Fruit fly (Drosophila melanogaster) whole organism, embryonic: ENCODE results near the gene pyd.
A peak's percentile ranks its signal among the peaks of the same experiment; 100 is the strongest.

Experiments used
- CG10147 ChIP-seq: fragments of 200-800 bp; sonication (Bioruptor generic); optimal IDR thresholded peaks from 2 replicates; lab custom pipeline; 2019; ENCODE audit warnings: missing biosample characterization, mild to moderate bottlenecking, missing genetic modification characterization, moderate library complexity
- CG10209 ChIP-seq: fragments of 200-800 bp; sonication (Bioruptor generic); optimal IDR thresholded peaks from 3 replicates; lab custom pipeline; 2017; ENCODE audit warnings: missing biosample characterization, mild to moderate bottlenecking, missing genetic modification characterization, missing genetic modification reagents
- CG10267 ChIP-seq: fragments of 200-800 bp; sonication (Bioruptor generic); optimal IDR thresholded peaks from 2 replicates; lab custom pipeline; 2018; ENCODE audit warnings: missing biosample characterization, mild to moderate bottlenecking, missing genetic modification characterization, moderate library complexity
- CG10431 ChIP-seq: fragments of 200-800 bp; sonication (Bioruptor generic); optimal IDR thresholded peaks from 3 replicates; lab custom pipeline; 2018; ENCODE audit warnings: missing biosample characterization, mild to moderate bottlenecking, missing genetic modification characterization
- CG10565 ChIP-seq: fragments of 200-800 bp; sonication (Bioruptor generic); optimal IDR thresholded peaks from 3 replicates; lab custom pipeline; 2016; ENCODE audit warnings: missing biosample characterization, mild to moderate bottlenecking, missing genetic modification characterization
- CG10959 ChIP-seq: fragments of 200-800 bp; sonication (Bioruptor generic); IDR thresholded peaks from 2 replicates; pipeline ENCODE4 v1.3.6; 2022; ENCODE audit warnings: missing biosample characterization, missing genetic modification characterization
- CG11504 ChIP-seq: fragments of 200-800 bp; sonication (Bioruptor generic); optimal IDR thresholded peaks from 3 replicates; lab custom pipeline; 2019; ENCODE audit warnings: missing biosample characterization, mild to moderate bottlenecking, missing genetic modification characterization, moderate library complexity
- CG11560 ChIP-seq: fragments of 200-800 bp; sonication (Bioruptor generic); IDR thresholded peaks from 3 replicates; pipeline ENCODE4 v1.3.6; 2022; ENCODE audit warnings: missing biosample characterization, missing genetic modification characterization
- CG12155 ChIP-seq: fragments of 200-800 bp; sonication (Bioruptor generic); optimal IDR thresholded peaks from 3 replicates; lab custom pipeline; 2016; ENCODE audit warnings: missing biosample characterization, missing genetic modification characterization
- CG13624 ChIP-seq: fragments of 200-800 bp; sonication (Bioruptor generic); optimal IDR thresholded peaks from 2 replicates; lab custom pipeline; 2016; ENCODE audit warnings: missing biosample characterization, missing genetic modification characterization
- CG16863 ChIP-seq: fragments of 200-800 bp; sonication (Bioruptor generic); optimal IDR thresholded peaks from 3 replicates; lab custom pipeline; 2016; ENCODE audit warnings: missing biosample characterization, missing genetic modification characterization
- CG17186 ChIP-seq: fragments of 200-800 bp; sonication (Bioruptor generic); optimal IDR thresholded peaks from 3 replicates; lab custom pipeline; 2017; ENCODE audit warnings: missing biosample characterization, missing genetic modification reagents, missing genetic modification characterization
- CG17568 ChIP-seq: fragments of 200-800 bp; sonication (Bioruptor generic); optimal IDR thresholded peaks from 2 replicates; lab custom pipeline; 2018; ENCODE audit warnings: missing biosample characterization, mild to moderate bottlenecking, missing genetic modification characterization, moderate library complexity
- CG18262 ChIP-seq: fragments of 200-800 bp; optimal IDR thresholded peaks from 3 replicates; lab custom pipeline; 2019; ENCODE audit warnings: missing biosample characterization, mild to moderate bottlenecking, missing genetic modification characterization, moderate library complexity
- CG2116 ChIP-seq: fragments of 200-800 bp; sonication (Bioruptor generic); optimal IDR thresholded peaks from 3 replicates; lab custom pipeline; 2018; ENCODE audit warnings: missing biosample characterization, mild to moderate bottlenecking, missing genetic modification characterization
- CG30020 ChIP-seq: fragments of 200-800 bp; optimal IDR thresholded peaks from 2 replicates; lab custom pipeline; 2019; ENCODE audit warnings: missing biosample characterization, mild to moderate bottlenecking, missing genetic modification characterization, moderate library complexity
- CG42726 ChIP-seq: fragments of 200-800 bp; sonication (Bioruptor generic); IDR thresholded peaks from 2 replicates; pipeline ENCODE4 v1.3.6; 2022; ENCODE audit warnings: missing biosample characterization, missing genetic modification characterization; ENCODE audit not compliant: partially characterized antibody
- CG4360 ChIP-seq: fragments of 200-800 bp; sonication (Bioruptor generic); IDR thresholded peaks from 2 replicates; pipeline ENCODE4 v1.3.6; 2022; ENCODE audit warnings: missing biosample characterization, missing genetic modification characterization
- CG6854 ChIP-seq: fragments of 200-800 bp; sonication (Bioruptor generic); optimal IDR thresholded peaks from 3 replicates; lab custom pipeline; 2017; ENCODE audit warnings: missing biosample characterization, mild to moderate bottlenecking, missing genetic modification characterization
- CG8359 ChIP-seq: fragments of 200-800 bp; sonication (Bioruptor generic); optimal IDR thresholded peaks from 2 replicates; lab custom pipeline; 2017; ENCODE audit warnings: missing biosample characterization, mild to moderate bottlenecking, missing genetic modification characterization, borderline replicate concordance
- CG8765 ChIP-seq: fragments of 200-800 bp; sonication (Bioruptor generic); IDR thresholded peaks from 2 replicates; pipeline ENCODE4 v1.3.6; 2022; ENCODE audit warnings: missing biosample characterization, missing genetic modification characterization
- CG9609 ChIP-seq: fragments of 200-800 bp; sonication (Bioruptor generic); optimal IDR thresholded peaks from 3 replicates; lab custom pipeline; 2016; ENCODE audit warnings: missing biosample characterization, missing genetic modification characterization
- CG9797 ChIP-seq: fragments of 200-800 bp; sonication (Bioruptor generic); optimal IDR thresholded peaks from 3 replicates; lab custom pipeline; 2018; ENCODE audit warnings: missing biosample characterization, mild to moderate bottlenecking, missing genetic modification characterization
- CHES-1-like ChIP-seq: fragments of 200-800 bp; sonication (Bioruptor generic); optimal IDR thresholded peaks from 2 replicates; lab custom pipeline; 2016; ENCODE audit warnings: missing biosample characterization, missing genetic modification characterization
- CTCF ChIP-seq: fragments of 200-800 bp; sonication (Bioruptor generic); optimal IDR thresholded peaks from 2 replicates; lab custom pipeline; 2017; ENCODE audit warnings: missing biosample characterization, mild to moderate bottlenecking, missing genetic modification characterization, moderate library complexity
- Camta ChIP-seq: fragments of 200-800 bp; sonication (Bioruptor generic); optimal IDR thresholded peaks from 2 replicates; lab custom pipeline; 2016; ENCODE audit warnings: missing biosample characterization, missing genetic modification characterization
- Doc3 ChIP-seq: fragments of 200-800 bp; sonication (Bioruptor generic); IDR thresholded peaks from 3 replicates; pipeline ENCODE4 v1.3.6; 2022; ENCODE audit warnings: missing biosample characterization, missing genetic modification characterization; ENCODE audit not compliant: partially characterized antibody
- Ets97D ChIP-seq: fragments of 200-800 bp; sonication (Bioruptor generic); optimal IDR thresholded peaks from 3 replicates; lab custom pipeline; 2016; ENCODE audit warnings: missing biosample characterization, missing genetic modification characterization
- Fer1 ChIP-seq: fragments of 200-800 bp; sonication (Bioruptor generic); optimal IDR thresholded peaks from 2 replicates; lab custom pipeline; 2017; ENCODE audit warnings: missing biosample characterization, mild to moderate bottlenecking, missing genetic modification characterization
- HLH4C ChIP-seq: fragments of 200-800 bp; sonication (Bioruptor generic); IDR thresholded peaks from 3 replicates; pipeline ENCODE4 v1.3.6; 2022; ENCODE audit warnings: missing biosample characterization, missing genetic modification characterization; ENCODE audit not compliant: partially characterized antibody
- MESR4 ChIP-seq: fragments of 200-800 bp; sonication (Bioruptor generic); optimal IDR thresholded peaks from 2 replicates; lab custom pipeline; 2018; ENCODE audit warnings: missing biosample characterization, mild to moderate bottlenecking, missing genetic modification characterization, moderate library complexity
- Nf-YC ChIP-seq: fragments of 200-800 bp; optimal IDR thresholded peaks from 3 replicates; lab custom pipeline; 2019; ENCODE audit warnings: missing biosample characterization, mild to moderate bottlenecking, missing genetic modification characterization, moderate library complexity
- Sry-δ ChIP-seq: fragments of 200-800 bp; sonication (Bioruptor generic); optimal IDR thresholded peaks from 2 replicates; lab custom pipeline; 2016; ENCODE audit warnings: missing biosample characterization, missing genetic modification characterization
- YL-1 ChIP-seq: fragments of 200-800 bp; sonication (Bioruptor generic); optimal IDR thresholded peaks from 3 replicates; lab custom pipeline; 2017; ENCODE audit warnings: missing biosample characterization, mild to moderate bottlenecking, missing genetic modification characterization
- ato ChIP-seq: fragments of 200-800 bp; sonication (Bioruptor generic); IDR thresholded peaks from 2 replicates; pipeline ENCODE4 v1.3.6; 2022; ENCODE audit warnings: missing biosample characterization, missing genetic modification characterization; ENCODE audit not compliant: partially characterized antibody
- az2 ChIP-seq: fragments of 200-800 bp; sonication (Bioruptor generic); optimal IDR thresholded peaks from 3 replicates; lab custom pipeline; 2016; ENCODE audit warnings: missing biosample characterization, missing genetic modification characterization
- bab2 ChIP-seq: fragments of 200-800 bp; sonication (Bioruptor generic); optimal IDR thresholded peaks from 2 replicates; lab custom pipeline; 2016; ENCODE audit warnings: missing biosample characterization, missing genetic modification characterization
- bigmax ChIP-seq: fragments of 200-800 bp; sonication (Bioruptor generic); optimal IDR thresholded peaks from 2 replicates; lab custom pipeline; 2018; ENCODE audit warnings: missing biosample characterization, mild to moderate bottlenecking, missing genetic modification characterization
- crp ChIP-seq, 2 experiments: fragments of 200-800 bp; sonication (Bioruptor generic); optimal IDR thresholded peaks; 2 replicates in 1 of 2; 3 replicates in 1 of 2; lab custom pipeline; 2017; ENCODE audit warnings: missing biosample characterization in 2 of 2, missing genetic modification characterization in 2 of 2, mild to moderate bottlenecking in 1 of 2, moderate library complexity in 1 of 2
- fd64A ChIP-seq: fragments of 200-800 bp; sonication (Bioruptor generic); optimal IDR thresholded peaks from 3 replicates; lab custom pipeline; 2018; ENCODE audit warnings: missing biosample characterization, mild to moderate bottlenecking, missing genetic modification characterization
- gcm2 ChIP-seq: fragments of 200-800 bp; sonication (Bioruptor generic); optimal IDR thresholded peaks from 2 replicates; lab custom pipeline; 2016; ENCODE audit warnings: missing biosample characterization, missing genetic modification characterization
- hb ChIP-seq: fragments of 200-800 bp; sonication (Bioruptor generic); IDR thresholded peaks from 3 replicates; pipeline ENCODE4 v1.3.6; 2022; ENCODE audit warnings: missing biosample characterization, missing genetic modification characterization; ENCODE audit not compliant: partially characterized antibody
- hth ChIP-seq: fragments of >200 bp; optimal IDR thresholded peaks from 2 replicates; lab custom pipeline; 2017; ENCODE audit warnings: inconsistent platforms
- insv ChIP-seq, 2 experiments: fragments of 200-800 bp; sonication (Bioruptor generic); optimal IDR thresholded peaks; 3 replicates each; lab custom pipeline; 2016 to 2018; ENCODE audit warnings: missing biosample characterization in 2 of 2, missing genetic modification characterization in 2 of 2
- odd ChIP-seq: fragments of 200-800 bp; sonication (Bioruptor generic); optimal IDR thresholded peaks from 2 replicates; lab custom pipeline; 2017; ENCODE audit warnings: missing biosample characterization, mild to moderate bottlenecking, missing genetic modification characterization
- slbo ChIP-seq: fragments of 200-800 bp; sonication (Bioruptor generic); IDR thresholded peaks from 2 replicates; pipeline ENCODE4 v1.3.6; 2022; ENCODE audit warnings: missing biosample characterization, missing genetic modification characterization
- tap ChIP-seq: fragments of 200-800 bp; optimal IDR thresholded peaks from 3 replicates; lab custom pipeline; 2019; ENCODE audit warnings: missing biosample characterization, mild to moderate bottlenecking, missing genetic modification characterization, moderate library complexity
- unc-4 ChIP-seq: fragments of 200-800 bp; sonication (Bioruptor generic); IDR thresholded peaks from 2 replicates; pipeline ENCODE4 v1.3.6; 2022; ENCODE audit warnings: missing biosample characterization, missing genetic modification characterization; ENCODE audit not compliant: partially characterized antibody
- zen2 ChIP-seq: fragments of 200-800 bp; sonication (Bioruptor generic); IDR thresholded peaks from 3 replicates; pipeline ENCODE4 v1.3.6; 2022; ENCODE audit warnings: missing biosample characterization, missing genetic modification characterization; ENCODE audit not compliant: partially characterized antibody

Gene pyd

dm6 chr3R:8801126-8801762 lies 130.5 kb downstream of the pyd start, which contains the start of the genes Pif1A, Pif1B and CCT7 (continued):
- peak; percentile 86 for TF ChIP-seq YL-1 (GFP tag; lab: Kevin White, UChicago)
- no peak for TF ChIP-seq hth (lab: Kevin White, UChicago)
- TF ChIP-seq CG8765: no peak
- peak; percentile 95 for TF ChIP-seq CG2116 (GFP tag; lab: Kevin White, UChicago)
- peak; percentile 92 for TF ChIP-seq unc-4 (GFP tag; lab: Robert Waterston, UW)
- TF ChIP-seq Ets97D: peak; percentile 82
- TF ChIP-seq zen2 (GFP tag; lab: Robert Waterston, UW): peak; percentile 88
- no peak for TF ChIP-seq tap (tag; lab: Kevin White, UChicago)
- no peak for TF ChIP-seq CG17568 (GFP tag; lab: Kevin White, UChicago)
- no peak for TF ChIP-seq bab2
- TF ChIP-seq CG9609 (GFP tag; lab: Kevin White, UChicago): peak; percentile 27
- peak; percentile 14; the same call in 1 of the 2 replicates for TF ChIP-seq slbo (GFP tag; lab: Robert Waterston, UW)
- TF ChIP-seq CG13624 (GFP tag; lab: Kevin White, UChicago): peak; percentile 52
- peak; percentile 35 for TF ChIP-seq CG17186 (GFP tag; lab: Kevin White, UChicago)
- TF ChIP-seq CG16863: peak; percentile 28
- TF ChIP-seq gcm2 (GFP tag; lab: Kevin White, UChicago): no peak
- TF ChIP-seq CHES-1-like (GFP tag; lab: Kevin White, UChicago): peak; percentile 69
- no peak for TF ChIP-seq odd (GFP tag; lab: Kevin White, UChicago)
- TF ChIP-seq CG30020 (tag; lab: Kevin White, UChicago): peak; percentile 46
- peak; percentile 77 for TF ChIP-seq ato (GFP tag; lab: Robert Waterston, UW)
- TF ChIP-seq Fer1 (GFP tag; lab: Kevin White, UChicago): peak; percentile 15
- TF ChIP-seq CG42726 (GFP tag; lab: Robert Waterston, UW): peak; percentile 50; the same call in 1 of the 2 replicates
- no peak for TF ChIP-seq CG10209 (GFP tag; lab: Kevin White, UChicago)
- TF ChIP-seq CG18262: peak; percentile 26
- peak; percentile 94 for TF ChIP-seq bigmax (GFP tag; lab: Kevin White, UChicago)
- no peak for TF ChIP-seq CG10431 (GFP tag; lab: Kevin White, UChicago)
- no peak for TF ChIP-seq CG10565 (GFP tag; lab: Kevin White, UChicago)
- TF ChIP-seq fd64A (GFP tag; lab: Kevin White, UChicago): no peak
- TF ChIP-seq insv (GFP tag; optimal IDR thresholded peaks at IDR 0.05; lab: Kevin White, UChicago): peak in 1 of 2 experiments; percentile 4
- peak; percentile 5 for TF ChIP-seq Nf-YC (tag; lab: Kevin White, UChicago)
- TF ChIP-seq Doc3 (GFP tag; lab: Robert Waterston, UW): peak; percentile 96
- TF ChIP-seq hb (GFP tag; lab: Robert Waterston, UW): peak; percentile 86
- peak; percentile 15 for TF ChIP-seq CG11504 (tag; lab: Kevin White, UChicago)
- TF ChIP-seq CG6854 (GFP tag; lab: Kevin White, UChicago): no peak
- TF ChIP-seq Camta (GFP tag; lab: Kevin White, UChicago): no peak
- peak; percentile 15 for TF ChIP-seq CTCF (GFP tag; lab: Kevin White, UChicago)
- TF ChIP-seq CG12155 (GFP tag; lab: Kevin White, UChicago): peak; percentile 26
- TF ChIP-seq az2 (GFP tag; lab: Kevin White, UChicago): peak; percentile 3
- TF ChIP-seq crp (GFP tag; optimal IDR thresholded peaks at IDR 0.05; lab: Kevin White, UChicago): peak in 1 of 2 experiments; percentile 52
- TF ChIP-seq CG10267 (tag; lab: Kevin White, UChicago): peak; percentile 57
- TF ChIP-seq Sry-δ (GFP tag; lab: Kevin White, UChicago): peak; percentile 85
- TF ChIP-seq CG11560: peak; percentile 84; the same call in 2 of the 3 replicates
- no peak for TF ChIP-seq CG8359 (GFP tag; lab: Kevin White, UChicago)
- peak; percentile 80 for TF ChIP-seq CG9797
- no peak for TF ChIP-seq CG4360 (GFP tag; lab: Robert Waterston, UW)
- peak; percentile 96 for TF ChIP-seq HLH4C (GFP tag; lab: Robert Waterston, UW)
- peak; percentile 66 for TF ChIP-seq MESR4 (GFP tag; lab: Kevin White, UChicago)
- TF ChIP-seq CG10147 (GFP tag; lab: Kevin White, UChicago): peak; percentile 20
- TF ChIP-seq CG10959 (GFP tag; lab: Robert Waterston, UW): no peak
